Fruit fly (Drosophila melanogaster): ENCODE results near the gene HIP.

The HIP gene

dm6 chrX:3780884-3781283 lies 18.1 kb upstream of the HIP start (continued):
- TF ChIP-seq Dbx (GFP tag; IDR thresholded peaks at IDR 0.05) (peak; percentile 23; the same call in 1 of the 3 replicates), tap (tag; optimal IDR thresholded peaks at IDR 0.05) (no peak), CG1233 (GFP tag; optimal IDR thresholded peaks at IDR 0.05) (no peak), CG4424 (GFP tag; optimal IDR thresholded peaks at IDR 0.05) (no peak), CG7839 (tag; optimal IDR thresholded peaks at IDR 0.05) (no peak), Nf-YA (GFP tag; IDR thresholded peaks at IDR 0.05) (no peak), CG31224 (GFP tag; IDR thresholded peaks at IDR 0.05) (0 out of 2 replicates have a peak, but pooled peaks have one; percentile 13), CG7372 (GFP tag; IDR thresholded peaks at IDR 0.05) (no peak), CG15479 (GFP tag; optimal IDR thresholded peaks at IDR 0.05) (peak; percentile 94), CG11560 (tag; IDR thresholded peaks at IDR 0.05) (no peak), CG2875 (GFP tag; optimal IDR thresholded peaks at IDR 0.05) (no peak), bbx (GFP tag; IDR thresholded peaks at IDR 0.05; ENCODE audit: partially characterized antibody) (peak; percentile 66), bab2 (GFP tag; optimal IDR thresholded peaks at IDR 0.05) (no peak), dysf (GFP tag; IDR thresholded peaks at IDR 0.05) (no peak), CG10979 (tag; optimal IDR thresholded peaks at IDR 0.05) (no peak), exex (tag; optimal IDR thresholded peaks at IDR 0.05) (no peak), mam (GFP tag; optimal IDR thresholded peaks at IDR 0.05) (peak; percentile 22), CG3065 (GFP tag; optimal IDR thresholded peaks at IDR 0.05) (no peak), CG6854 (GFP tag; optimal IDR thresholded peaks at IDR 0.05) (no peak), CG17912 (GFP tag; optimal IDR thresholded peaks at IDR 0.05) (no peak), Ptx1 (GFP tag; IDR thresholded peaks at IDR 0.05) (no peak), CG10462 (GFP tag; optimal IDR thresholded peaks at IDR 0.05) (no peak), CG14860 (GFP tag; IDR thresholded peaks at IDR 0.05; ENCODE audit: partially characterized antibody) (no peak), zfh2 (GFP tag; optimal IDR thresholded peaks at IDR 0.05) (no peak), CG15073 (GFP tag; optimal IDR thresholded peaks at IDR 0.05) (no peak), Mrtf (GFP tag; IDR thresholded peaks at IDR 0.05) (no peak), CG11398 (GFP tag; optimal IDR thresholded peaks at IDR 0.05) (peak; percentile 26), sug (tag; optimal IDR thresholded peaks at IDR 0.05) (peak; percentile 25), CG8765 (GFP tag; IDR thresholded peaks at IDR 0.05) (no peak), CG34376 (GFP tag; optimal IDR thresholded peaks at IDR 0.05) (peak; percentile 55), CG3281 (GFP tag; optimal IDR thresholded peaks at IDR 0.05) (no peak), sima (GFP tag; optimal IDR thresholded peaks at IDR 0.05) (no peak), Doc3 (GFP tag; IDR thresholded peaks at IDR 0.05; ENCODE audit: partially characterized antibody) (no peak), Hmr (GFP tag; optimal IDR thresholded peaks at IDR 0.05) (no peak), unc-4 (GFP tag; IDR thresholded peaks at IDR 0.05; ENCODE audit: partially characterized antibody) (peak; percentile 49; the same call in 1 of the 2 replicates), nau (GFP tag; optimal IDR thresholded peaks at IDR 0.05) (no peak), bsh (GFP tag; optimal IDR thresholded peaks at IDR 0.05) (no peak), CG12219 (GFP tag; optimal IDR thresholded peaks at IDR 0.05) (no peak), Rfx (GFP tag; IDR thresholded peaks at IDR 0.05) (no peak; the same call in 1 of the 2 replicates), Fer2 (tag; optimal IDR thresholded peaks at IDR 0.05) (no peak), CG9817 (tag; optimal IDR thresholded peaks at IDR 0.05) (no peak), gcm2 (GFP tag; optimal IDR thresholded peaks at IDR 0.05) (no peak), az2 (GFP tag; optimal IDR thresholded peaks at IDR 0.05) (no peak), nom (GFP tag; optimal IDR thresholded peaks at IDR 0.05) (peak; percentile 28), cas (GFP tag; IDR thresholded peaks at IDR 0.05) (no peak), CG11085 (GFP tag; IDR thresholded peaks at IDR 0.05) (no peak), CG15269 (tag; optimal IDR thresholded peaks at IDR 0.05) (no peak), Poxn (GFP tag; IDR thresholded peaks at IDR 0.05) (no peak), CG8290 (GFP tag; optimal IDR thresholded peaks at IDR 0.05) (no peak), CG8290 (tag; optimal IDR thresholded peaks at IDR 0.05) (peak in 1 of 2 experiments; percentile 67), CG14014 (GFP tag; IDR thresholded peaks at IDR 0.05) (no peak), CG12104 (GFP tag; optimal IDR thresholded peaks at IDR 0.05) (no peak)
